Fruit fly (Drosophila melanogaster) whole organism, embryonic: Measurements from ENCODE around the gene Hsp22.

Experiments
- B-H2 ChIP-seq: fragments of 200-800 bp; sonication (Bioruptor generic); optimal IDR thresholded peaks from 2 replicates; lab custom pipeline; 2018; ENCODE audit warnings: missing biosample characterization, mild to moderate bottlenecking, missing genetic modification characterization
- CG10274 ChIP-seq: fragments of 200-800 bp; sonication (Bioruptor generic); optimal IDR thresholded peaks from 3 replicates; lab custom pipeline; 2017; ENCODE audit warnings: missing biosample characterization, mild to moderate bottlenecking, missing genetic modification characterization
- CG11398 ChIP-seq: fragments of 200-800 bp; sonication (Bioruptor generic); optimal IDR thresholded peaks from 2 replicates; lab custom pipeline; 2016; ENCODE audit warnings: missing biosample characterization, missing genetic modification characterization
- CG11456 ChIP-seq: fragments of 200-800 bp; sonication (Bioruptor generic); IDR thresholded peaks from 3 replicates; pipeline ENCODE4 v1.3.6; 2022; ENCODE audit warnings: missing biosample characterization, missing genetic modification characterization
- CG12071 ChIP-seq: fragments of 200-800 bp; sonication (Bioruptor generic); optimal IDR thresholded peaks from 3 replicates; lab custom pipeline; 2018; ENCODE audit warnings: missing biosample characterization, mild to moderate bottlenecking, missing genetic modification characterization
- CG1233 ChIP-seq: fragments of 200-800 bp; sonication (Bioruptor generic); optimal IDR thresholded peaks from 4 replicates; lab custom pipeline; 2018; ENCODE audit warnings: missing biosample characterization, mild to moderate bottlenecking, missing genetic modification characterization
- CG13775 ChIP-seq: fragments of 200-800 bp; sonication (Bioruptor generic); optimal IDR thresholded peaks from 3 replicates; lab custom pipeline; 2017; ENCODE audit warnings: missing biosample characterization, mild to moderate bottlenecking, missing genetic modification characterization
- CG14014 ChIP-seq: fragments of 200-800 bp; sonication (Bioruptor generic); IDR thresholded peaks from 2 replicates; pipeline ENCODE4 v1.3.6; 2022; ENCODE audit warnings: missing biosample characterization, missing genetic modification characterization
- CG14710 ChIP-seq: fragments of 200-800 bp; sonication (Bioruptor generic); optimal IDR thresholded peaks from 3 replicates; lab custom pipeline; 2019; ENCODE audit warnings: missing biosample characterization, mild to moderate bottlenecking, missing genetic modification characterization, moderate library complexity
- CG16813 ChIP-seq: fragments of 200-800 bp; sonication (Bioruptor generic); IDR thresholded peaks from 3 replicates; pipeline ENCODE4 v1.3.6; 2022; ENCODE audit warnings: missing biosample characterization, missing genetic modification characterization; ENCODE audit not compliant: partially characterized antibody
- CG18619 ChIP-seq: fragments of 200-800 bp; sonication (Bioruptor generic); optimal IDR thresholded peaks from 3 replicates; lab custom pipeline; 2017; ENCODE audit warnings: missing biosample characterization, mild to moderate bottlenecking, missing genetic modification characterization
- CG30403 ChIP-seq: fragments of 200-800 bp; sonication (Bioruptor generic); optimal IDR thresholded peaks from 3 replicates; lab custom pipeline; 2016; ENCODE audit warnings: missing biosample characterization, missing genetic modification characterization
- CG31365 ChIP-seq: fragments of 200-800 bp; sonication (Bioruptor generic); optimal IDR thresholded peaks from 2 replicates; lab custom pipeline; 2018; ENCODE audit warnings: missing biosample characterization, mild to moderate bottlenecking, missing genetic modification characterization
- CG32767 ChIP-seq: fragments of 200-800 bp; sonication (Bioruptor generic); IDR thresholded peaks from 2 replicates; pipeline ENCODE4 v1.3.6; 2022; ENCODE audit warnings: missing biosample characterization, missing genetic modification characterization
- CG33557 ChIP-seq: fragments of 200-800 bp; sonication (Bioruptor generic); optimal IDR thresholded peaks from 2 replicates; lab custom pipeline; 2019; ENCODE audit warnings: missing biosample characterization, mild to moderate bottlenecking, missing genetic modification characterization, moderate library complexity
- CG4424 ChIP-seq: fragments of 200-800 bp; sonication (Bioruptor generic); optimal IDR thresholded peaks from 3 replicates; lab custom pipeline; 2016; ENCODE audit warnings: missing biosample characterization, missing genetic modification characterization
- CG6791 ChIP-seq: fragments of 200-800 bp; sonication (Bioruptor generic); IDR thresholded peaks from 3 replicates; pipeline ENCODE4 v1.3.6; 2022; ENCODE audit warnings: missing biosample characterization, missing genetic modification characterization; ENCODE audit not compliant: partially characterized antibody
- CG8089 ChIP-seq: fragments of 200-800 bp; sonication (Bioruptor generic); optimal IDR thresholded peaks from 3 replicates; lab custom pipeline; 2016; ENCODE audit warnings: missing biosample characterization, missing genetic modification characterization
- D ChIP-seq, 2 experiments: fragments of 200-800 bp in 1 of 2; fragments of >200 bp in 1 of 2; sonication (Bioruptor generic) in 1 of 2; optimal IDR thresholded peaks; 2 replicates in 1 of 2; 3 replicates in 1 of 2; lab custom pipeline; 2017; ENCODE audit warnings: mild to moderate bottlenecking in 1 of 2, missing biosample characterization in 1 of 2, missing genetic modification characterization in 1 of 2, missing genetic modification reagents in 1 of 2
- Dfd ChIP-seq, 2 experiments: fragments of >200 bp; optimal IDR thresholded peaks; 2 replicates each; lab custom pipeline; 2017; ENCODE audit warnings: missing biosample characterization in 2 of 2, missing genetic modification characterization in 2 of 2
- Dip3 ChIP-seq: fragments of 200-800 bp; sonication (Bioruptor generic); optimal IDR thresholded peaks from 3 replicates; lab custom pipeline; 2016; ENCODE audit warnings: missing biosample characterization, missing genetic modification characterization
- Ets65A ChIP-seq: fragments of 200-800 bp; sonication (Bioruptor generic); peaks from one replicate; lab custom pipeline; 2016; ENCODE audit warnings: missing biosample characterization, missing genetic modification characterization
- Fer3 ChIP-seq: fragments of 200-800 bp; sonication (Bioruptor generic); optimal IDR thresholded peaks from 2 replicates; lab custom pipeline; 2018; ENCODE audit warnings: missing biosample characterization, mild to moderate bottlenecking, missing genetic modification characterization, moderate library complexity
- Hmx ChIP-seq: fragments of 200-800 bp; sonication (Bioruptor generic); optimal IDR thresholded peaks from 2 replicates; lab custom pipeline; 2016; ENCODE audit warnings: missing biosample characterization, missing genetic modification characterization
- MESR4 ChIP-seq: fragments of 200-800 bp; sonication (Bioruptor generic); optimal IDR thresholded peaks from 2 replicates; lab custom pipeline; 2018; ENCODE audit warnings: missing biosample characterization, mild to moderate bottlenecking, missing genetic modification characterization, moderate library complexity
- Mad ChIP-seq: fragments of 200-800 bp; sonication (Bioruptor generic); optimal IDR thresholded peaks from 2 replicates; lab custom pipeline; 2016; ENCODE audit warnings: missing biosample characterization, missing genetic modification characterization
- Optix ChIP-seq: fragments of 200-800 bp; sonication (Bioruptor generic); IDR thresholded peaks from 3 replicates; pipeline ENCODE4 v1.3.6; 2022; ENCODE audit warnings: missing biosample characterization, missing genetic modification characterization
- Poxn ChIP-seq: fragments of 200-800 bp; sonication (Bioruptor generic); IDR thresholded peaks from 2 replicates; pipeline ENCODE4 v1.3.6; 2022; ENCODE audit warnings: missing biosample characterization, missing genetic modification characterization
- Ravus ChIP-seq: fragments of 200-800 bp; sonication (Bioruptor generic); IDR thresholded peaks from 2 replicates; pipeline ENCODE4 v1.3.6; 2022; ENCODE audit warnings: missing biosample characterization, missing genetic modification characterization
- Sin3A ChIP-seq: fragments of >200 bp; optimal IDR thresholded peaks from 2 replicates; lab custom pipeline; 2018
- Sry-δ ChIP-seq: fragments of 200-800 bp; sonication (Bioruptor generic); optimal IDR thresholded peaks from 2 replicates; lab custom pipeline; 2016; ENCODE audit warnings: missing biosample characterization, missing genetic modification characterization
- TFAM ChIP-seq: fragments of 200-800 bp; sonication (Bioruptor generic); optimal IDR thresholded peaks from 2 replicates; lab custom pipeline; 2017; ENCODE audit warnings: missing biosample characterization, missing genetic modification characterization, inconsistent platforms
- Vsx1 ChIP-seq: fragments of 200-800 bp; sonication (Bioruptor generic); optimal IDR thresholded peaks from 2 replicates; lab custom pipeline; 2017; ENCODE audit warnings: missing biosample characterization, mild to moderate bottlenecking, missing genetic modification characterization, missing genetic modification reagents
- ash1 ChIP-seq: fragments of 200-800 bp; sonication (Bioruptor generic); optimal IDR thresholded peaks from 2 replicates; lab custom pipeline; 2018; ENCODE audit warnings: missing biosample characterization, mild to moderate bottlenecking, missing genetic modification characterization
- ato ChIP-seq: fragments of 200-800 bp; sonication (Bioruptor generic); IDR thresholded peaks from 2 replicates; pipeline ENCODE4 v1.3.6; 2022; ENCODE audit warnings: missing biosample characterization, missing genetic modification characterization; ENCODE audit not compliant: partially characterized antibody
- danr ChIP-seq: fragments of 200-800 bp; sonication (Bioruptor generic); IDR thresholded peaks from 2 replicates; pipeline ENCODE4 v1.3.6; 2022; ENCODE audit warnings: missing biosample characterization, missing genetic modification characterization
- dmrt99B ChIP-seq: fragments of 200-800 bp; sonication (Bioruptor generic); optimal IDR thresholded peaks from 2 replicates; lab custom pipeline; 2018; ENCODE audit warnings: missing biosample characterization, mild to moderate bottlenecking, missing genetic modification characterization, moderate library complexity
- exex ChIP-seq: fragments of 200-800 bp; sonication (Bioruptor generic); optimal IDR thresholded peaks from 4 replicates; lab custom pipeline; 2018; ENCODE audit warnings: missing biosample characterization, mild to moderate bottlenecking, missing genetic modification characterization, moderate library complexity
- ftz-f1 ChIP-seq: fragments of 200-800 bp; sonication (Bioruptor generic); optimal IDR thresholded peaks from 2 replicates; lab custom pipeline; 2016; ENCODE audit warnings: missing biosample characterization, missing genetic modification characterization
- gce ChIP-seq: fragments of 200-800 bp; sonication (Bioruptor generic); IDR thresholded peaks from 3 replicates; pipeline ENCODE4 v1.3.6; 2022; ENCODE audit warnings: missing biosample characterization, missing genetic modification characterization
- gem ChIP-seq: fragments of 200-800 bp; sonication (Bioruptor generic); optimal IDR thresholded peaks from 2 replicates; lab custom pipeline; 2019; ENCODE audit warnings: missing biosample characterization, mild to moderate bottlenecking, missing genetic modification characterization, moderate library complexity
- jumu ChIP-seq: fragments of 200-800 bp; sonication (Bioruptor generic); optimal IDR thresholded peaks from 3 replicates; lab custom pipeline; 2016; ENCODE audit warnings: missing biosample characterization, missing genetic modification characterization
- otp ChIP-seq: fragments of 200-800 bp; sonication (Bioruptor generic); IDR thresholded peaks from 3 replicates; pipeline ENCODE4, ENCODE4 v1.3.6; 2022; ENCODE audit warnings: missing biosample characterization, missing genetic modification characterization
- pb ChIP-seq: fragments of 200-800 bp; sonication (Bioruptor generic); optimal IDR thresholded peaks from 3 replicates; lab custom pipeline; 2016; ENCODE audit warnings: missing biosample characterization, missing genetic modification characterization
- slbo ChIP-seq: fragments of 200-800 bp; sonication (Bioruptor generic); IDR thresholded peaks from 2 replicates; pipeline ENCODE4 v1.3.6; 2022; ENCODE audit warnings: missing biosample characterization, missing genetic modification characterization
- slp2 ChIP-seq: fragments of 200-800 bp; sonication (Bioruptor generic); optimal IDR thresholded peaks from 2 replicates; lab custom pipeline; 2016; ENCODE audit warnings: missing biosample characterization, missing genetic modification characterization
- sr ChIP-seq: fragments of 200-800 bp; sonication (Bioruptor generic); IDR thresholded peaks from 3 replicates; pipeline ENCODE4 v1.3.6; 2022; ENCODE audit warnings: missing biosample characterization, missing genetic modification characterization
- twi ChIP-seq: fragments of 200-800 bp; optimal IDR thresholded peaks from 2 replicates; lab custom pipeline; 2019; ENCODE audit warnings: missing biosample characterization, mild to moderate bottlenecking, missing genetic modification characterization, moderate library complexity
- zfh1 ChIP-seq: fragments of 200-800 bp; sonication (Bioruptor generic); IDR thresholded peaks from 3 replicates; pipeline ENCODE4 v1.3.6; 2022; ENCODE audit warnings: missing biosample characterization, missing genetic modification characterization

The Hsp22 gene

DNA sequence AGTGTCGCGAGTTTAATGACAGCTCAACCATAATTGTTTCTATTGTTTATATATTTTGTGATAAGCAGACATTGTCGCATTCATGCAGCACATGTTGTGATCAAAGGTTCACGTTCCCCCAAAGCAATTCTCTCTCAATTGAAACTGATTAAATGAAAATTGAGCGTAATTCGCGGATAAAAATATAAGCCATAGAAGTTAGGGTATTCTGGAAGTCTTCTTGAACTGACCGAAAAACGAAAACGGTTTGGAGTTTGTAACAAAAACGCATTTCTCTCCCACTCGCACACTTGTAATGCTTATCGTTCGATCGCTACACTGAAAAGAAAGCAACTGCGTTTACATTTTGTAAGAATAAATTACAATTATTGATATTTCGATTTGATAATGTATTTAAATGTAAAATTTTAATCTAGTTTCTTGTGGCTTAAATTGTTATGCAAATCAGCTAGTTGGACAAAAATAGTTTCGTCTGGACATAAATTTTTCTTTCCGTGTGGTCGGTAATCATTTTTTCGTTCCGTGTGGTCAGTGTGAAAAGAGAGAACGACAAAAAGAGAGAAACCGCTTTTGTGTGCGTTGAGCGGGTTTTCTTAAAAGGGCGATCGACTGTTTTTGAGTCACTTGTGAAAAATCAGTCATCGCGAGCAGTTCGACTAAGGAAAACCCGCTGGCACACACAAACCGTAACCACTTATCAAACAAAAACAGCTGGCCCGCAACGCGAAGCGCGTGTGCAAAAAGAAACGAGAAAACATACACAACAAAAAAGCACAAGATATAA, 50.1 kb downstream of the Hsp22 start, which contains the start of gene aay (continued):
- TF ChIP-seq Sry-δ (peak; percentile 66), CG10274 (peak; percentile 92), slbo (GFP tag; lab: Robert Waterston, UW) (peak; percentile 99), Optix (GFP tag; lab: Robert Waterston, UW) (peak; percentile 95), pb (peak; percentile 97), CG18619 (peak; percentile 99), Mad (GFP tag; lab: Kevin White, UChicago) (peak; percentile 99), otp (GFP tag; lab: Robert Waterston, UW) (peak; percentile 97), Dip3 (GFP tag; lab: Kevin White, UChicago) (peak; percentile 98), CG32767 (peak; percentile 96), CG14014 (GFP tag; lab: Robert Waterston, UW) (peak; percentile 97), CG11398 (peak; percentile 95), ato (GFP tag; lab: Robert Waterston, UW) (no peak), ftz-f1 (peak; percentile 83), danr (peak; percentile 97), Vsx1 (GFP tag; lab: Kevin White, UChicago) (peak; percentile 97), jumu (GFP tag; lab: Kevin White, UChicago) (peak; percentile 96), Ets65A (GFP tag; lab: Kevin White, UChicago) (peak; percentile 100), gce (peak; percentile 94), Sin3A (lab: Kevin White, UChicago) (no peak), CG1233 (GFP tag; lab: Kevin White, UChicago) (peak; percentile 99), zfh1 (GFP tag; lab: Robert Waterston, UW) (peak; percentile 99), CG8089 (GFP tag; lab: Kevin White, UChicago) (peak; percentile 97), Hmx (GFP tag; lab: Kevin White, UChicago) (peak; percentile 96), TFAM (peak; percentile 92), exex (peak; percentile 94), ash1 (GFP tag; lab: Kevin White, UChicago) (peak; percentile 87), Dfd (GFP tag; optimal IDR thresholded peaks at IDR 0.05; lab: Kevin White, UChicago) (peak in 1 of 2 experiments; percentile 86), gem (tag; lab: Kevin White, UChicago) (peak; percentile 100), CG30403 (peak; percentile 99), Fer3 (peak; percentile 99), CG16813 (no peak), twi (tag; lab: Kevin White, UChicago) (peak; percentile 96), MESR4 (GFP tag; lab: Kevin White, UChicago) (peak; percentile 87), CG31365 (tag; lab: Kevin White, UChicago) (peak; percentile 90), CG33557 (GFP tag; lab: Kevin White, UChicago) (peak; percentile 98), Poxn (GFP tag; lab: Robert Waterston, UW) (peak; percentile 90), CG13775 (GFP tag; lab: Kevin White, UChicago) (peak; percentile 99), B-H2 (GFP tag; lab: Kevin White, UChicago) (peak; percentile 94), CG11456 (peak; percentile 98), CG4424 (GFP tag; lab: Kevin White, UChicago) (peak; percentile 99), CG14710 (tag; lab: Kevin White, UChicago) (peak; percentile 98), Ravus (GFP tag; lab: Robert Waterston, UW) (peak; percentile 96), D (optimal IDR thresholded peaks at IDR 0.05; lab: Kevin White, UChicago) (no peak), D (GFP tag; optimal IDR thresholded peaks at IDR 0.05; lab: Kevin White, UChicago) (peak; percentile 99), dmrt99B (peak; percentile 100), slp2 (GFP tag; lab: Kevin White, UChicago) (peak; percentile 98), sr (GFP tag; lab: Robert Waterston, UW) (peak; percentile 94), CG12071 (peak; percentile 98), CG6791 (GFP tag; lab: Robert Waterston, UW) (no peak)
